Fruit fly (Drosophila melanogaster) whole organism, prepupa: Measurements from ENCODE around the gene Polr3D.

Experiments used
- CG10631 ChIP-seq: fragments of 200-800 bp; sonication (Bioruptor generic); optimal IDR thresholded peaks from 2 replicates; lab custom pipeline; 2016; ENCODE audit warnings: missing biosample characterization, missing genetic modification characterization
- CG10669 ChIP-seq: fragments of 200-800 bp; sonication (Bioruptor generic); optimal IDR thresholded peaks from 3 replicates; lab custom pipeline; 2018; ENCODE audit warnings: missing biosample characterization, mild to moderate bottlenecking, missing genetic modification characterization, moderate library complexity
- CG11294 ChIP-seq: fragments of 200-800 bp; sonication (Bioruptor generic); IDR thresholded peaks from 2 replicates; pipeline ENCODE4 v1.3.6; 2022; ENCODE audit warnings: missing biosample characterization, missing genetic modification characterization
- CG11762 ChIP-seq: fragments of 200-800 bp; sonication (Bioruptor generic); optimal IDR thresholded peaks from 3 replicates; lab custom pipeline; 2016; ENCODE audit warnings: missing biosample characterization, missing genetic modification characterization; ENCODE audit not compliant: insufficient read depth
- CG11902 ChIP-seq: fragments of 200-800 bp; sonication (Bioruptor generic); optimal IDR thresholded peaks from 3 replicates; lab custom pipeline; 2016; ENCODE audit warnings: missing biosample characterization, missing genetic modification characterization
- CG15336 ChIP-seq: fragments of 200-800 bp; sonication (Bioruptor generic); IDR thresholded peaks from 2 replicates; pipeline ENCODE4 v1.3.6; 2022; ENCODE audit warnings: missing biosample characterization, missing genetic modification characterization
- CG1621 ChIP-seq: fragments of 200-800 bp; sonication (Bioruptor generic); optimal IDR thresholded peaks from 3 replicates; lab custom pipeline; 2018; ENCODE audit warnings: missing biosample characterization, mild to moderate bottlenecking, missing genetic modification characterization
- CG16779 ChIP-seq: fragments of 200-800 bp; sonication (Bioruptor generic); optimal IDR thresholded peaks from 3 replicates; lab custom pipeline; 2017; ENCODE audit warnings: missing biosample characterization, mild to moderate bottlenecking, missing genetic modification characterization
- CG3032 ChIP-seq: fragments of 200-800 bp; optimal IDR thresholded peaks from 2 replicates; lab custom pipeline; 2019; ENCODE audit warnings: missing biosample characterization, mild to moderate bottlenecking, missing genetic modification characterization, moderate library complexity
- CG32006 ChIP-seq: fragments of 200-800 bp; sonication (Bioruptor generic); optimal IDR thresholded peaks from 3 replicates; lab custom pipeline; 2017; ENCODE audit warnings: missing biosample characterization, mild to moderate bottlenecking, missing genetic modification characterization
- CG34406 ChIP-seq: fragments of 200-800 bp; sonication (Bioruptor generic); optimal IDR thresholded peaks from 3 replicates; lab custom pipeline; 2016; ENCODE audit warnings: missing biosample characterization, missing genetic modification characterization
- CG3919 ChIP-seq: fragments of 200-800 bp; sonication (Bioruptor generic); optimal IDR thresholded peaks from 3 replicates; lab custom pipeline; 2016; ENCODE audit warnings: missing biosample characterization, missing genetic modification characterization
- CG4318 ChIP-seq: fragments of 200-800 bp; sonication (Bioruptor generic); optimal IDR thresholded peaks from 3 replicates; lab custom pipeline; 2017; ENCODE audit warnings: missing biosample characterization, mild to moderate bottlenecking, missing genetic modification characterization
- CG6163 ChIP-seq: fragments of 200-800 bp; sonication (Bioruptor generic); IDR thresholded peaks from 3 replicates; pipeline ENCODE4 v1.3.6; 2022; ENCODE audit warnings: missing biosample characterization, missing genetic modification characterization
- CG6276 ChIP-seq: fragments of 200-800 bp; sonication (Bioruptor generic); optimal IDR thresholded peaks from 2 replicates; lab custom pipeline; 2017; ENCODE audit warnings: missing biosample characterization, mild to moderate bottlenecking, missing genetic modification characterization
- CG6808 ChIP-seq: fragments of 200-800 bp; sonication (Bioruptor generic); optimal IDR thresholded peaks from 3 replicates; lab custom pipeline; 2017; ENCODE audit warnings: missing biosample characterization, missing genetic modification characterization, mild to moderate bottlenecking, moderate library complexity, missing genetic modification reagents
- CG6854 ChIP-seq: fragments of 200-800 bp; sonication (Bioruptor generic); optimal IDR thresholded peaks from 2 replicates; lab custom pipeline; 2017; ENCODE audit warnings: missing biosample characterization, mild to moderate bottlenecking, missing genetic modification characterization
- CG7368 ChIP-seq: fragments of 200-800 bp; sonication (Bioruptor generic); optimal IDR thresholded peaks from 3 replicates; lab custom pipeline; 2016; ENCODE audit warnings: missing biosample characterization, missing genetic modification characterization
- CG8119 ChIP-seq: fragments of 200-800 bp; sonication (Bioruptor generic); IDR thresholded peaks from 3 replicates; pipeline ENCODE4 v1.3.6; 2022; ENCODE audit warnings: missing biosample characterization, missing genetic modification characterization
- CG8632 ChIP-seq: fragments of 200-800 bp; sonication (Bioruptor generic); optimal IDR thresholded peaks from 3 replicates; lab custom pipeline; 2016; ENCODE audit warnings: missing biosample characterization, missing genetic modification characterization
- CG9139 ChIP-seq: fragments of 200-800 bp; sonication (Bioruptor generic); optimal IDR thresholded peaks from 3 replicates; lab custom pipeline; 2017; ENCODE audit warnings: missing biosample characterization, mild to moderate bottlenecking, missing genetic modification characterization
- Eip75B ChIP-seq: fragments of 200-800 bp; sonication (Bioruptor generic); optimal IDR thresholded peaks from 3 replicates; lab custom pipeline; 2016; ENCODE audit warnings: missing biosample characterization, missing genetic modification characterization
- Eip78C ChIP-seq: fragments of 200-800 bp; sonication (Bioruptor generic); peaks from one replicate; lab custom pipeline; 2016; ENCODE audit warnings: missing biosample characterization, missing genetic modification characterization
- Ets96B ChIP-seq: fragments of 200-800 bp; optimal IDR thresholded peaks from 2 replicates; lab custom pipeline; 2019; ENCODE audit warnings: missing biosample characterization, mild to moderate bottlenecking, missing genetic modification characterization, moderate library complexity
- Gug ChIP-seq: fragments of 200-800 bp; sonication (Bioruptor generic); IDR thresholded peaks from 2 replicates; pipeline ENCODE4 v1.3.6; 2022; ENCODE audit warnings: missing biosample characterization, missing genetic modification characterization
- Hr38 ChIP-seq: sonication (Bioruptor generic); optimal IDR thresholded peaks from 2 replicates; lab custom pipeline; 2016; ENCODE audit warnings: missing biosample characterization, missing genetic modification characterization
- Hr4 ChIP-seq: fragments of 200-800 bp; sonication (Bioruptor generic); optimal IDR thresholded peaks from 3 replicates; lab custom pipeline; 2016; ENCODE audit warnings: missing biosample characterization, missing genetic modification characterization
- Lpt ChIP-seq: fragments of 200-800 bp; sonication (Bioruptor generic); optimal IDR thresholded peaks from 3 replicates; lab custom pipeline; 2016; ENCODE audit warnings: missing biosample characterization, missing genetic modification characterization
- OdsH ChIP-seq: fragments of 200-800 bp; sonication (Bioruptor generic); optimal IDR thresholded peaks from 3 replicates; lab custom pipeline; 2016; ENCODE audit warnings: missing biosample characterization, missing genetic modification characterization
- Smox ChIP-seq: fragments of 200-800 bp; sonication (Bioruptor generic); optimal IDR thresholded peaks from 3 replicates; lab custom pipeline; 2016; ENCODE audit warnings: missing biosample characterization, missing genetic modification characterization
- Sox102F ChIP-seq: fragments of 200-800 bp; sonication (Bioruptor generic); optimal IDR thresholded peaks from 2 replicates; lab custom pipeline; 2016; ENCODE audit warnings: missing biosample characterization, mild to moderate bottlenecking, missing genetic modification characterization
- Sox14 ChIP-seq: fragments of 200-800 bp; sonication (Bioruptor generic); optimal IDR thresholded peaks from 3 replicates; lab custom pipeline; 2016; ENCODE audit warnings: missing biosample characterization, missing genetic modification characterization
- achi ChIP-seq: fragments of 200-800 bp; sonication (Bioruptor generic); optimal IDR thresholded peaks from 3 replicates; lab custom pipeline; 2016; ENCODE audit warnings: missing biosample characterization, missing genetic modification characterization
- acj6 ChIP-seq: fragments of 200-800 bp; sonication (Bioruptor generic); optimal IDR thresholded peaks from 3 replicates; lab custom pipeline; 2016; ENCODE audit warnings: missing biosample characterization, missing genetic modification characterization
- dac ChIP-seq: fragments of 200-800 bp; sonication (Bioruptor generic); optimal IDR thresholded peaks from 2 replicates; lab custom pipeline; 2017; ENCODE audit warnings: missing biosample characterization, mild to moderate bottlenecking, missing genetic modification characterization
- dsx ChIP-seq: fragments of 200-800 bp; optimal IDR thresholded peaks from 3 replicates; lab custom pipeline; 2019; ENCODE audit warnings: missing biosample characterization, mild to moderate bottlenecking, missing genetic modification characterization, moderate library complexity; ENCODE audit not compliant: poor library complexity, severe bottlenecking
- eg ChIP-seq: fragments of 200-800 bp; sonication (Bioruptor generic); IDR thresholded peaks from 3 replicates; pipeline ENCODE4 v1.3.6; 2022; ENCODE audit warnings: missing biosample characterization, missing genetic modification characterization
- lz ChIP-seq: fragments of 200-800 bp; sonication (Bioruptor generic); optimal IDR thresholded peaks from 3 replicates; lab custom pipeline; 2016; ENCODE audit warnings: missing biosample characterization, missing genetic modification characterization
- net ChIP-seq: fragments of 200-800 bp; sonication (Bioruptor generic); optimal IDR thresholded peaks from 3 replicates; lab custom pipeline; 2016; ENCODE audit warnings: missing biosample characterization, missing genetic modification characterization
- pdm3 ChIP-seq: fragments of 200-800 bp; sonication (Bioruptor generic); optimal IDR thresholded peaks from 3 replicates; lab custom pipeline; 2016; ENCODE audit warnings: missing biosample characterization, missing genetic modification characterization
- salr ChIP-seq, 2 experiments: fragments of 200-800 bp; sonication (Bioruptor generic); optimal IDR thresholded peaks; 3 replicates each; lab custom pipeline; 2016 to 2018; ENCODE audit warnings: missing biosample characterization in 2 of 2, missing genetic modification characterization in 2 of 2, mild to moderate bottlenecking in 1 of 2
- spab ChIP-seq: fragments of 200-800 bp; sonication (Bioruptor generic); optimal IDR thresholded peaks from 2 replicates; lab custom pipeline; 2017; ENCODE audit warnings: missing biosample characterization, mild to moderate bottlenecking, missing genetic modification characterization, missing genetic modification reagents
- ss ChIP-seq, 2 experiments: fragments of 200-800 bp; sonication (Bioruptor generic); optimal IDR thresholded peaks; 2 replicates in 1 of 2; 3 replicates in 1 of 2; lab custom pipeline; 2017 to 2018; ENCODE audit warnings: mild to moderate bottlenecking in 2 of 2, missing biosample characterization in 2 of 2, missing genetic modification characterization in 2 of 2, moderate library complexity in 1 of 2
- svp ChIP-seq: fragments of 200-800 bp; sonication (Bioruptor generic); peaks from one replicate; lab custom pipeline; 2016; ENCODE audit warnings: missing biosample characterization, missing genetic modification characterization
- topi ChIP-seq: fragments of 200-800 bp; sonication (Bioruptor generic); optimal IDR thresholded peaks from 3 replicates; lab custom pipeline; 2016; ENCODE audit warnings: missing biosample characterization, missing genetic modification characterization

Polr3D gene

dm6 chr3L:18099715-18100114 is 9.7 kb downstream of the Polr3D start (continued):
- TF ChIP-seq ss (GFP tag; optimal IDR thresholded peaks at IDR 0.05; lab: Kevin White, UChicago) (peak in 1 of 2 experiments; percentile 42), Hr4 (peak; percentile 1), Smox (GFP tag; lab: Kevin White, UChicago) (peak; percentile 17), net (GFP tag; lab: Kevin White, UChicago) (no peak), Sox102F (GFP tag; lab: Kevin White, UChicago) (peak; percentile 37)

DNA sequence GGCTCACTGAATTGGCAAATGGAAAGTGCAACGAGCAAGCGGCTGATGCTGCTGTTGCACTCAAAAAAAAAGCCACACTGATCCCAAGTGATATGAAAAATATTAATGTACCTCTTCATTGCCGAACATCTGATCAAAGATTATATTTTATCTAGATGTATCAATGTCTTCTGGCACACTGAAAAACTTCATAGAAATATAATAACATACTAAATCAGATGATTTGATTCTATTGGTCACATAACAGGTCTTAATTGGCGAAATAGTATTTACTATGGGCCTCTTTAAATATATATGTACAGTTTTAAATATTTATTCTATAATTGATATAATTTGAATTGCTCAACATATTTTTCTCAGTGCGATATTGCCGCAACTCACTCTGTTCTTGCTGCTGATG is 12.6 kb downstream of the Polr3D start:
- TF ChIP-seq CG6276 (peak; percentile 65), spab (GFP tag; lab: Kevin White, UChicago) (no peak), CG4318 (peak; percentile 72), achi (GFP tag; lab: Kevin White, UChicago) (peak; percentile 63), dac (GFP tag; lab: Kevin White, UChicago) (peak; percentile 4), net (GFP tag; lab: Kevin White, UChicago) (peak; percentile 37), svp (GFP tag; lab: Kevin White, UChicago) (no peak), Sox14 (peak; percentile 38), Lpt (GFP tag; lab: Kevin White, UChicago) (peak; percentile 42), CG10669 (GFP tag; lab: Kevin White, UChicago) (peak; percentile 15), CG11902 (GFP tag; lab: Kevin White, UChicago) (no peak), CG1621 (tag; lab: Kevin White, UChicago) (no peak), OdsH (GFP tag; lab: Kevin White, UChicago) (peak; percentile 54), acj6 (GFP tag; lab: Kevin White, UChicago) (peak; percentile 61), CG34406 (GFP tag; lab: Kevin White, UChicago) (peak; percentile 14), CG11294 (0 out of 2 replicates have a peak, but pooled peaks have one; percentile 15), CG3919 (peak; percentile 52), pdm3 (GFP tag; lab: Kevin White, UChicago) (peak; percentile 13), topi (GFP tag; lab: Kevin White, UChicago) (no peak), Hr38 (GFP tag; lab: Kevin White, UChicago) (no peak), Ets96B (peak; percentile 1), eg (GFP tag; lab: Robert Waterston, UW) (0 out of 3 replicates have a peak, but pooled peaks have one; percentile 23), CG6808 (peak; percentile 6), CG32006 (peak; percentile 88), Eip75B (GFP tag; lab: Kevin White, UChicago) (peak; percentile 22), CG16779 (no peak), CG8632 (GFP tag; lab: Kevin White, UChicago) (no peak), CG10631 (peak; percentile 62), CG6163 (GFP tag; lab: Robert Waterston, UW) (0 out of 3 replicates have a peak, but pooled peaks have one; percentile 12), CG7368 (GFP tag; lab: Kevin White, UChicago) (no peak), CG6854 (GFP tag; lab: Kevin White, UChicago) (no peak), lz (GFP tag; lab: Kevin White, UChicago) (no peak), Gug (no peak), Eip78C (GFP tag; lab: Kevin White, UChicago) (peak; percentile 76), Hr4 (peak; percentile 51), CG8119 (peak; percentile 70), salr (GFP tag; optimal IDR thresholded peaks at IDR 0.05; lab: Kevin White, UChicago) (peak in 1 of 2 experiments; percentile 71), CG9139 (GFP tag; lab: Kevin White, UChicago) (no peak), CG11762 (GFP tag; lab: Kevin White, UChicago) (no peak), dsx (GFP tag; lab: Kevin White, UChicago) (no peak), Sox102F (GFP tag; lab: Kevin White, UChicago) (no peak), CG3032 (tag; lab: Kevin White, UChicago) (peak; percentile 3), CG15336 (peak; percentile 52)
